Worm (Caenorhabditis elegans): Measurements from ENCODE around the gene srw-134.

ce11 chrV:4081283-4081682 lies 31.1 kb downstream of the srw-134 start, which contains the start of gene srh-211:
- TF ChIP-seq nhr-12 (tag; optimal IDR thresholded peaks at IDR 0.05): no peak
- no peak for TF ChIP-seq snpc-4 (tag; optimal IDR thresholded peaks at IDR 0.05)
- no peak for TF ChIP-seq ztf-11 (tag; optimal IDR thresholded peaks at IDR 0.05)
- no peak for TF ChIP-seq ceh-43 (GFP tag; optimal IDR thresholded peaks at IDR 0.05)
- TF ChIP-seq lin-32 (GFP tag; optimal IDR thresholded peaks at IDR 0.05): no peak
- no peak for TF ChIP-seq zip-8 (tag; optimal IDR thresholded peaks at IDR 0.05)
- no peak for TF ChIP-seq elt-3 (tag; optimal IDR thresholded peaks at IDR 0.05)
- no peak for TF ChIP-seq nhr-28 (tag; optimal IDR thresholded peaks at IDR 0.05)
- no peak for TF ChIP-seq lsy-2 (tag; optimal IDR thresholded peaks at IDR 0.05)
- TF ChIP-seq ceh-83 (GFP tag; optimal IDR thresholded peaks at IDR 0.05): no peak
- no peak for TF ChIP-seq unc-39 (tag; optimal IDR thresholded peaks at IDR 0.05)
- TF ChIP-seq nhr-237 (tag; optimal IDR thresholded peaks at IDR 0.05): no peak

All from whole organism, mixed stage, embryonic.